Fruit fly (Drosophila melanogaster): Measurements from ENCODE around the gene CG10311.
A peak's percentile ranks its signal among the peaks of the same experiment; 100 is the strongest.

CG10311 gene

DNA sequence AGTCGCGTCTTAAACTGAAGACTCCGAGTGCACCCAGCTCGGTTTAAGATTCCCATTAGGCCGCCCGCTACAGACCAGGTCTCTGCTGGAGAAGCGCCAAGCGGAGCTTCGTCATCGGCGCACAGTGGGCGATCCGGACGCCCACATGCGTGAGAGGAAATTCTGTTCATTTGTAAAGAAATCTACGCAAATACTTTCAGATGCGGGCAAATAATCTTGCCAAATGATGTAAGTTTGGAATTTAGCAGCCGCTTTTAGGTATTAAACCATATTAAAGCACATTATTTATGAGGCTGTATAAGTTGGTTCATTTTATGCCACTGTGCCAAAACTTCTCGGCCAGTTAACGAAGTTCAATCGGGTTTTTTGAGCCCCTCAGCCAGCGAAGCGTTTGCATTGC, 11.5 kb upstream of the CG10311 start, which contains the start of gene js (continued):
- no peak for TF ChIP-seq Blimp-1 (GFP tag; optimal IDR thresholded peaks at IDR 0.05)
- no peak for TF ChIP-seq CG6854 (GFP tag; optimal IDR thresholded peaks at IDR 0.05)

DNA sequence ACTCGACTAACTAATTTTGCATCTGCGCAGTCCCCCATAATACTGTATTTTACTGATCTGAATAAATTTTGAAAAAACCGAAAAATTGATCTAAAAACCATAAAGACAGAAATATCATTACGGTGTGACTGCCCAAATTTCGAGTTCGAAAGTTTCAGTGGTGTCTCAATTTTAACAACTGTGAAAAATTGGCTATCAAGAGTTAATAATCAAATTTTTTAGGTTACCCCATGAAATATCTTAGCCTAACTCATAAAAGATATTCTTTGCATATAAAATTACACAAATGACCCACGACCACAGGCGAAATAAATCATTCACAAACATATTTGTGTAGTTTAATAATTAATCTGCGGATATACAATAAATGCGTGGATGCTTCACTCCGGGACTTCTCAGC, 3.2 kb upstream of the CG10311 start, which contains the start of gene CG42446:
TSS of gene CG42446 (minus strand) at position 101 of the 400 bp plus-strand sequence.
- TF ChIP-seq Lpt (GFP tag; optimal IDR thresholded peaks at IDR 0.05) (no peak), fkh (GFP tag; optimal IDR thresholded peaks at IDR 0.05) (no peak), CG16779 (tag; optimal IDR thresholded peaks at IDR 0.05) (no peak), CG1621 (tag; optimal IDR thresholded peaks at IDR 0.05) (no peak), topi (GFP tag; optimal IDR thresholded peaks at IDR 0.05) (no peak), Smox (GFP tag; optimal IDR thresholded peaks at IDR 0.05) (no peak), CG6854 (GFP tag; optimal IDR thresholded peaks at IDR 0.05) (no peak), Eip75B (GFP tag; optimal IDR thresholded peaks at IDR 0.05) (no peak), esn (GFP tag; optimal IDR thresholded peaks at IDR 0.05) (no peak)

DNA sequence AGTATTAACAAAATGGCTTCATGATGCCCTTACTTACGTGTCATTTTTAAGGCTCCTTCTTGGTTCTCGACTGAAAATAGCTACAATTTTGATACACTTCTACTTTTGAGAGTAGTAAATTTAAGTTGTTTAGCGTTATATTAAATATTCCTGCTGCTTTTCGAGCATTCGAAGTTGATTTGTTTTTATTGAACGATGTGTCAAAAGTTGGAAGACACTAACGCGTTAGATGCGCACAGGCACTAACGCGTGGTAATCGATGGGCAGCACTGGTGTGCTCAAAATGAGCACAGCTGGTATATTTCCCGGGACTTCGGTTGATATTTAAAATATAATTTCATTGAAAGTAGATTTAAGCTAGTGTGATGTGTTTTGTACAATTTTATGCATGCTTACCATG, 2.3 kb upstream of the CG10311 start, which contains the start of gene CG17931:
TSS of gene CG17931 (minus strand) at position 369 of the 400 bp plus-strand sequence.
- TF ChIP-seq CG6808 (GFP tag; optimal IDR thresholded peaks at IDR 0.05) (peak; percentile 100), dsx (GFP tag; optimal IDR thresholded peaks at IDR 0.05; ENCODE audit: poor library complexity, severe bottlenecking) (peak; percentile 74), CG10631 (GFP tag; optimal IDR thresholded peaks at IDR 0.05) (no peak), achi (GFP tag; optimal IDR thresholded peaks at IDR 0.05) (peak; percentile 98), CG4318 (GFP tag; optimal IDR thresholded peaks at IDR 0.05) (no peak), Gug (GFP tag; IDR thresholded peaks at IDR 0.05) (no peak), esn (GFP tag; optimal IDR thresholded peaks at IDR 0.05) (no peak), Met (GFP tag; optimal IDR thresholded peaks at IDR 0.05) (no peak), fd85E (GFP tag; optimal IDR thresholded peaks at IDR 0.05) (no peak)

DNA sequence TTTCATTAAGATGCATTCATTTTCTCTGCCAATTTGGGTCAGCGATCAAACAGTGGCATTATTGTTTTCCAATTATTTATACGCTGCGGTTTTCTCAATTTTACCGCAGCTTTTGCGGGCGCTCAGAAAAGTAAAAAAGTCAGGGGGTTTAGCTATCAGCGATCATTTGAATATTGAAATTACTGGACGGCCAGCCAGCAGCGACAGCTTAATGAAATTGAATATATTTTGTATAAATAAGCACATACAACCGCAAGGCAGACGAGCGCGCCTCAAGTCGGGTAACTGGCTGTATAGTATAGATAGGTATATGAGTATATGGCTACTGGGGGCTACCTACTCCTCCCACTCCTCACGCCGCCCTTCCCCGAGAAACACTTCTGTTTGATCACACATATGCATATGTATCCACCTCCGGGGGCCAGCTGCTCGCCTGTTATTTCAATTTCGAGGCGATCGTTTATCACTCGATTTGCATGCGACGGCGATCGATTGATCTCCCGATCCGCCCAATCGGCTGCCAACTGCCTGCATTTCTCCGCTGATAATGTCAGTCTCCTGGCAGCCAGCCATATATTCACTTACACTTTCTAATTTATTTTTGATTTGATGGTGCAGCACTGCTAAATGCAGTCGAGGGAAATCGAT, 476 bp downstream of the CG10311 start:
- TF ChIP-seq fd85E (GFP tag; optimal IDR thresholded peaks at IDR 0.05) (no peak), svp (GFP tag) (peak; percentile 94), CG8119 (GFP tag; IDR thresholded peaks at IDR 0.05) (no peak), net (GFP tag; optimal IDR thresholded peaks at IDR 0.05) (peak; percentile 9), spab (GFP tag; optimal IDR thresholded peaks at IDR 0.05) (no peak), CG10669 (GFP tag; optimal IDR thresholded peaks at IDR 0.05) (no peak), CG6808 (GFP tag; optimal IDR thresholded peaks at IDR 0.05) (no peak), CG1621 (tag; optimal IDR thresholded peaks at IDR 0.05) (no peak), Eip78C (GFP tag) (peak; percentile 1), Lpt (GFP tag; optimal IDR thresholded peaks at IDR 0.05) (no peak), acj6 (GFP tag; optimal IDR thresholded peaks at IDR 0.05) (no peak), salr (GFP tag; optimal IDR thresholded peaks at IDR 0.05) (peak in 1 of 2 experiments; percentile 23), CG11902 (GFP tag; optimal IDR thresholded peaks at IDR 0.05) (no peak), esn (GFP tag; optimal IDR thresholded peaks at IDR 0.05) (no peak), CG11762 (GFP tag; optimal IDR thresholded peaks at IDR 0.05; ENCODE audit: insufficient read depth) (no peak), vri (GFP tag; optimal IDR thresholded peaks at IDR 0.05) (no peak)

DNA sequence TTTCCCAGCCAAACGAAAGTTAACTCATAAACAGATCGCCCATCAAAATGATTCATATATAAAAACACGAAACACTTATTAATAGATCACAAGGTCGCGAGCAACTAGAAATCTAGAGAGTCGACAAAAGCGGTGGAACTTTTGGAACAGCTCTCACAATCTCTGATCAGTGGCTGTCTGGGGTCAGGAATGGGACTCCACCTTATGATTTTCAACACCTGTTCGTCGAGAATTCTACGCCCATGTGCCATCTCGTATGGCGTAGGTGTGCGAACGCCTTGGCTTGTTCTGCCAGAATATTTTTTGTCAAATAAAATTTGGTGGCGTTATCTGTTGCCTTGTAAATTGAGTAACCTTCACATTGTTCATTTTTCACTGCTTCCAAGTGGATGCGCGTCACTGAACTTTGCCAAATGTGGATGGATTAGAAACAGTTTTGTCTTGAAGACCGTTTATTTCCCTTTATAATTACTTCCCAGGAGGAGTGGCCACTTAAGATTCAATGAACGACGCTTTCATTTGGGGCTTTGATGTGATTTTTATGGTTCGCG, 1.3 kb downstream of the CG10311 start:
- TF ChIP-seq CG8119 (GFP tag; IDR thresholded peaks at IDR 0.05) (no peak), fkh (GFP tag; optimal IDR thresholded peaks at IDR 0.05) (peak; percentile 16), svp (GFP tag) (peak; percentile 13)

DNA sequence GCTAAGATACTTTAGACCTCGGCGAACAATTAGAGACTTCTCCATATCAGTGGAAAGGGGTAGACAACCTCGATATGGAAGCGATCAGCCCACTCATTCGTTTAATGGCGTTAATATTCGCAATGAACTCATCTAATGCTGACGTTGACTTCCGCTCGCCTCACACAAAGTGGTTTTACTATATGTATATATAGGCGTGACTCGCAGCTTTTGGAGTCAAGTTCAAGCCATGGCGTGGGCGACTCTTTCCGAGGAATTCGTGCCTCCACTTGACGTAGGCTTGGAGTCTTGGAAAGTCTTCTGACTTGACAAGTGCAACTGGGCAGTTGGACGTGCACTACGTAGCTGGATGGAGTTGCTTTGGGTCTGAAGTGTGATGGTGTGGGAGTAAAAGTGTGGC, 3.1 kb downstream of the CG10311 start:
- TF ChIP-seq svp (GFP tag) = peak; percentile 59
- no peak for TF ChIP-seq CG4318 (GFP tag; optimal IDR thresholded peaks at IDR 0.05)
- no peak for TF ChIP-seq CG8319 (GFP tag; optimal IDR thresholded peaks at IDR 0.05)
- no peak for TF ChIP-seq CG15336 (GFP tag; IDR thresholded peaks at IDR 0.05)
